Worm (Caenorhabditis elegans): ENCODE data around the gene nuo-3.

- no peak for TF ChIP-seq mcd-1 (GFP tag; IDR thresholded peaks at IDR 0.05)
- no peak for TF ChIP-seq tbp1 (GFP tag; optimal IDR thresholded peaks at IDR 0.05)
- no peak for TF ChIP-seq pbrm-1 (GFP tag; IDR thresholded peaks at IDR 0.05)
- TF ChIP-seq hlh-26 (GFP tag; conservative IDR thresholded peaks at IDR 0.05) = no peak
- TF ChIP-seq T07F8.4 (tag; optimal IDR thresholded peaks at IDR 0.05) = no peak
- TF ChIP-seq ztf-25 (GFP tag; IDR thresholded peaks at IDR 0.05) = no peak
- no peak for TF ChIP-seq unc-130 (GFP tag; optimal IDR thresholded peaks at IDR 0.05)
- TF ChIP-seq B0336.3 (GFP tag; IDR thresholded peaks at IDR 0.05) = no peak
- no peak for TF ChIP-seq C06A6.2 (GFP tag; conservative IDR thresholded peaks at IDR 0.05)
- no peak for TF ChIP-seq nfya-1 (tag; optimal IDR thresholded peaks at IDR 0.05; ENCODE audit: borderline replicate concordance, insufficient read depth)
- TF ChIP-seq ama-1 (optimal IDR thresholded peaks at IDR 0.05) = no peak
- no peak for TF ChIP-seq ama-1 (GFP tag; optimal IDR thresholded peaks at IDR 0.05)
- no peak for TF ChIP-seq ztf-6 (GFP tag; IDR thresholded peaks at IDR 0.05)
Observed at ce11 chrIV:14784481-14784880, 12.9 kb downstream of the nuo-3 start, which contains the start of gene nlp-56.
